1 fruit fly cellular context compared by ENCODE assay signal in the genomic region with DNA sequence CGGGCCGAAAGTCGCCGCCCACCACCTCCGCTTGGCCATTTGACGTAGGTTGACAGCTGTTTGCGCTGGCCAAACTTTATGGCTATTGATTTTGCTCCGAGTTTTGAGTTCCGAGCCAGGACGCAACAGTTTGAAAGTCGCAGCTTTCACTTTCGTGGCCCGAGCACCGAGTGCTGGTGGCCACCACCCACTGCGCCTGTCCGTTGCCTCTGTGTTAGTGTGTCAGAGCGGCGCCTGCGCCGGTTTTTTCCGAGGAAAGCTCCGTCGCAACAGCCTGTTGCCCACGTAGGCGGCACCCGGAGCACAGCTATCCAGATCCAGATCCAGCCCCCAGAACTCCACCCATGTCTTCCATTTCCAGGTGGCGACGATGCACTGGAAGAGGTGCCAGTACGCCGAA.
A peak's percentile ranks its signal among the peaks of the same experiment; 100 is the strongest.
TF ChIP-seq lines count a peak whose summit lies in the region.

No protein-coding gene starts in this region.

TF ChIP-seq in whole organism, embryonic, 481 proteins besides CTCF, POLR2A, EP300 and RAD21 (continued from another document):
- no peak for TF ChIP-seq tup (GFP tag; optimal IDR thresholded peaks at IDR 0.05; lab: Kevin White, UChicago)
- TF ChIP-seq tgo (GFP tag; IDR thresholded peaks at IDR 0.05; lab: Robert Waterston, UW), result no peak
- TF ChIP-seq nerfin-2 (GFP tag; IDR thresholded peaks at IDR 0.05; lab: Robert Waterston, UW; ENCODE audit: partially characterized antibody), result peak; percentile 32; the same call in 1 of the 2 replicates
- peak; percentile 100 for TF ChIP-seq scrt (GFP tag; optimal IDR thresholded peaks at IDR 0.05; lab: Kevin White, UChicago)
